Fruit fly (Drosophila melanogaster) whole organism, embryonic: ENCODE data around the gene PCNA2.
A peak's percentile ranks its signal among the peaks of the same experiment; 100 is the strongest.

Source experiments
- Ada2b ChIP-seq: fragments of 200-800 bp; sonication (Bioruptor generic); IDR thresholded peaks from 2 replicates; pipeline ENCODE4 v1.3.6; 2022; ENCODE audit warnings: missing biosample characterization, missing genetic modification characterization
- Atf3 ChIP-seq: fragments of 200-800 bp; sonication (Bioruptor generic); optimal IDR thresholded peaks from 3 replicates; lab custom pipeline; 2016; ENCODE audit warnings: missing biosample characterization, missing genetic modification characterization
- CG10543 ChIP-seq: fragments of 200-800 bp; sonication (Bioruptor generic); optimal IDR thresholded peaks from 3 replicates; lab custom pipeline; 2017; ENCODE audit warnings: missing biosample characterization, mild to moderate bottlenecking, missing genetic modification characterization, moderate library complexity
- CG13123 ChIP-seq: fragments of 200-800 bp; sonication (Bioruptor generic); optimal IDR thresholded peaks from 2 replicates; lab custom pipeline; 2016; ENCODE audit warnings: missing biosample characterization, missing genetic modification characterization
- CG15514 ChIP-seq: fragments of 200-800 bp; sonication (Bioruptor generic); optimal IDR thresholded peaks from 3 replicates; lab custom pipeline; 2017; ENCODE audit warnings: missing biosample characterization, missing genetic modification characterization, mild to moderate bottlenecking, moderate library complexity, missing genetic modification reagents
- CG16813 ChIP-seq: fragments of 200-800 bp; sonication (Bioruptor generic); IDR thresholded peaks from 3 replicates; pipeline ENCODE4 v1.3.6; 2022; ENCODE audit warnings: missing biosample characterization, missing genetic modification characterization; ENCODE audit not compliant: partially characterized antibody
- CG16815 ChIP-seq: fragments of 200-800 bp; sonication (Bioruptor generic); optimal IDR thresholded peaks from 3 replicates; lab custom pipeline; 2017; ENCODE audit warnings: missing biosample characterization, mild to moderate bottlenecking, missing genetic modification characterization
- CG16863 ChIP-seq: fragments of 200-800 bp; sonication (Bioruptor generic); optimal IDR thresholded peaks from 3 replicates; lab custom pipeline; 2016; ENCODE audit warnings: missing biosample characterization, missing genetic modification characterization
- CG17328 ChIP-seq: fragments of 200-800 bp; sonication (Bioruptor generic); IDR thresholded peaks from 2 replicates; pipeline ENCODE4 v1.3.6; 2022; ENCODE audit warnings: missing biosample characterization, missing genetic modification characterization
- CG17359 ChIP-seq: fragments of 200-800 bp; sonication (Bioruptor generic); optimal IDR thresholded peaks from 3 replicates; lab custom pipeline; 2018; ENCODE audit warnings: missing biosample characterization, mild to moderate bottlenecking, missing genetic modification characterization, moderate library complexity
- CG17612 ChIP-seq: fragments of 200-800 bp; sonication (Bioruptor generic); IDR thresholded peaks from 2 replicates; pipeline ENCODE4 v1.3.6; 2022; ENCODE audit warnings: missing biosample characterization, missing genetic modification characterization
- CG18262 ChIP-seq: fragments of 200-800 bp; optimal IDR thresholded peaks from 3 replicates; lab custom pipeline; 2019; ENCODE audit warnings: missing biosample characterization, mild to moderate bottlenecking, missing genetic modification characterization, moderate library complexity
- CG1832 ChIP-seq: fragments of 200-800 bp; sonication (Bioruptor generic); optimal IDR thresholded peaks from 2 replicates; lab custom pipeline; 2017; ENCODE audit warnings: missing biosample characterization, mild to moderate bottlenecking, missing genetic modification characterization, inconsistent platforms
- CG2202 ChIP-seq: fragments of 200-800 bp; sonication (Bioruptor generic); optimal IDR thresholded peaks from 2 replicates; lab custom pipeline; 2018; ENCODE audit warnings: missing biosample characterization, mild to moderate bottlenecking, missing genetic modification characterization
- CG30403 ChIP-seq: fragments of 200-800 bp; sonication (Bioruptor generic); optimal IDR thresholded peaks from 3 replicates; lab custom pipeline; 2016; ENCODE audit warnings: missing biosample characterization, missing genetic modification characterization
- CG32532 ChIP-seq: fragments of 200-800 bp; sonication (Bioruptor generic); IDR thresholded peaks from 2 replicates; pipeline ENCODE4 v1.3.6; 2022; ENCODE audit warnings: missing biosample characterization, missing genetic modification characterization
- CG34422 ChIP-seq: fragments of 200-800 bp; sonication (Bioruptor generic); IDR thresholded peaks from 3 replicates; pipeline ENCODE4 v1.3.6; 2022; ENCODE audit warnings: missing biosample characterization, missing genetic modification characterization
- CG4730 ChIP-seq: fragments of 200-800 bp; sonication (Bioruptor generic); IDR thresholded peaks from 2 replicates; pipeline ENCODE4 v1.3.6; 2022; ENCODE audit warnings: missing biosample characterization, missing genetic modification characterization
- CG6813 ChIP-seq: fragments of 200-800 bp; sonication (Bioruptor generic); optimal IDR thresholded peaks from 2 replicates; lab custom pipeline; 2017; ENCODE audit warnings: missing biosample characterization, missing genetic modification characterization, mild to moderate bottlenecking, moderate library complexity, missing genetic modification reagents
- CG7928 ChIP-seq: fragments of 200-800 bp; sonication (Bioruptor generic); optimal IDR thresholded peaks from 2 replicates; lab custom pipeline; 2017; ENCODE audit warnings: missing biosample characterization, mild to moderate bottlenecking, missing genetic modification characterization
- CG8290 ChIP-seq, 3 experiments: fragments of 200-800 bp; sonication (Bioruptor generic); optimal IDR thresholded peaks; 2 replicates each; lab custom pipeline; 2016 to 2019; ENCODE audit warnings: missing biosample characterization in 3 of 3, missing genetic modification characterization in 3 of 3, mild to moderate bottlenecking in 2 of 3, moderate library complexity in 1 of 3
- CG9932 ChIP-seq: fragments of 200-800 bp; sonication (Bioruptor generic); IDR thresholded peaks from 2 replicates; pipeline ENCODE4 v1.3.6; 2022; ENCODE audit warnings: missing biosample characterization, missing genetic modification characterization
- Dek ChIP-seq: fragments of 200-800 bp; sonication (Bioruptor generic); optimal IDR thresholded peaks from 3 replicates; lab custom pipeline; 2019; ENCODE audit warnings: missing biosample characterization, mild to moderate bottlenecking, missing genetic modification characterization, moderate library complexity
- Dp ChIP-seq: fragments of 200-800 bp; sonication (Bioruptor generic); optimal IDR thresholded peaks from 2 replicates; lab custom pipeline; 2018; ENCODE audit warnings: missing biosample characterization, mild to moderate bottlenecking, missing genetic modification characterization, moderate library complexity
- ERR ChIP-seq: fragments of 200-800 bp; sonication (Bioruptor generic); optimal IDR thresholded peaks from 2 replicates; lab custom pipeline; 2016; ENCODE audit warnings: missing biosample characterization, missing genetic modification characterization
- Hey ChIP-seq: fragments of 200-800 bp; sonication (Bioruptor generic); optimal IDR thresholded peaks from 3 replicates; lab custom pipeline; 2018; ENCODE audit warnings: missing biosample characterization, mild to moderate bottlenecking, missing genetic modification characterization
- Hr39 ChIP-seq: fragments of >200 bp; optimal IDR thresholded peaks from 2 replicates; lab custom pipeline; 2017
- Jarid2 ChIP-seq: fragments of 200-800 bp; sonication (Bioruptor generic); optimal IDR thresholded peaks from 3 replicates; lab custom pipeline; 2017; ENCODE audit warnings: mild to moderate bottlenecking, missing biosample characterization, missing genetic modification reagents, missing genetic modification characterization
- Lhr ChIP-seq: fragments of 200-800 bp; sonication (Bioruptor generic); optimal IDR thresholded peaks from 3 replicates; lab custom pipeline; 2017; ENCODE audit warnings: mild to moderate bottlenecking, missing biosample characterization, missing genetic modification reagents, missing genetic modification characterization
- Lim3 ChIP-seq: fragments of 200-800 bp; sonication (Bioruptor generic); IDR thresholded peaks from 2 replicates; pipeline ENCODE4 v1.3.6; 2022; ENCODE audit warnings: missing biosample characterization, missing genetic modification characterization
- MTF-1 ChIP-seq: fragments of 200-800 bp; sonication (Bioruptor generic); optimal IDR thresholded peaks from 2 replicates; lab custom pipeline; 2018; ENCODE audit warnings: missing biosample characterization, mild to moderate bottlenecking, missing genetic modification characterization, borderline replicate concordance
- NC2β ChIP-seq: fragments of 200-800 bp; sonication (Bioruptor generic); optimal IDR thresholded peaks from 2 replicates; lab custom pipeline; 2016; ENCODE audit warnings: missing biosample characterization, missing genetic modification characterization
- NFAT ChIP-seq: fragments of 200-800 bp; sonication (Bioruptor generic); IDR thresholded peaks from 2 replicates; pipeline ENCODE4 v1.3.6; 2022; ENCODE audit warnings: missing biosample characterization, missing genetic modification characterization
- NfI ChIP-seq: fragments of 200-800 bp; sonication (Bioruptor generic); optimal IDR thresholded peaks from 3 replicates; lab custom pipeline; 2018; ENCODE audit warnings: missing biosample characterization, mild to moderate bottlenecking, missing genetic modification characterization, moderate library complexity
- Oli ChIP-seq: fragments of 200-800 bp; sonication (Bioruptor generic); optimal IDR thresholded peaks from 2 replicates; lab custom pipeline; 2018; ENCODE audit warnings: missing biosample characterization, mild to moderate bottlenecking, missing genetic modification characterization, moderate library complexity
- Scr ChIP-seq: fragments of 200-800 bp; sonication (Bioruptor generic); IDR thresholded peaks from 2 replicates; pipeline ENCODE4 v1.3.6; 2022; ENCODE audit warnings: missing biosample characterization, missing genetic modification characterization; ENCODE audit not compliant: partially characterized antibody
- Sin3A ChIP-seq: fragments of >200 bp; optimal IDR thresholded peaks from 2 replicates; lab custom pipeline; 2018
- Xbp1 ChIP-seq: fragments of 200-800 bp; sonication (Bioruptor generic); optimal IDR thresholded peaks from 3 replicates; lab custom pipeline; 2016; ENCODE audit warnings: missing biosample characterization, mild to moderate bottlenecking, missing genetic modification characterization
- ac ChIP-seq: fragments of 200-800 bp; sonication (Bioruptor generic); optimal IDR thresholded peaks from 3 replicates; lab custom pipeline; 2017; ENCODE audit warnings: missing biosample characterization, mild to moderate bottlenecking, missing genetic modification characterization
- chn ChIP-seq: fragments of 200-800 bp; sonication (Bioruptor generic); optimal IDR thresholded peaks from 2 replicates; lab custom pipeline; 2016; ENCODE audit warnings: missing biosample characterization, missing genetic modification characterization
- croc ChIP-seq: fragments of 200-800 bp; sonication (Bioruptor generic); conservative IDR thresholded peaks from 3 replicates; pipeline ENCODE4 v1.3.6; 2022; ENCODE audit warnings: missing biosample characterization, missing genetic modification characterization
- fd64A ChIP-seq: fragments of 200-800 bp; sonication (Bioruptor generic); optimal IDR thresholded peaks from 3 replicates; lab custom pipeline; 2018; ENCODE audit warnings: missing biosample characterization, mild to moderate bottlenecking, missing genetic modification characterization
- gt ChIP-seq: fragments of 200-800 bp; sonication (Bioruptor generic); IDR thresholded peaks from 2 replicates; pipeline ENCODE4 v1.3.6; 2022; ENCODE audit warnings: missing biosample characterization, missing genetic modification characterization
- jumu ChIP-seq: fragments of 200-800 bp; sonication (Bioruptor generic); optimal IDR thresholded peaks from 3 replicates; lab custom pipeline; 2016; ENCODE audit warnings: missing biosample characterization, missing genetic modification characterization
- ranshi ChIP-seq: fragments of 200-800 bp; sonication (Bioruptor generic); IDR thresholded peaks from 2 replicates; pipeline ENCODE4 v1.3.6; 2022; ENCODE audit warnings: missing biosample characterization, missing genetic modification characterization
- rib ChIP-seq: fragments of 200-800 bp; sonication (Bioruptor generic); IDR thresholded peaks from 2 replicates; pipeline ENCODE4 v1.3.6; 2022; ENCODE audit warnings: missing biosample characterization, missing genetic modification characterization
- slou ChIP-seq: fragments of 200-800 bp; sonication (Bioruptor generic); optimal IDR thresholded peaks from 3 replicates; lab custom pipeline; 2016; ENCODE audit warnings: missing biosample characterization, missing genetic modification characterization
- sqz ChIP-seq: fragments of 200-800 bp; sonication (Bioruptor generic); optimal IDR thresholded peaks from 3 replicates; lab custom pipeline; 2018; ENCODE audit warnings: missing biosample characterization, mild to moderate bottlenecking, missing genetic modification characterization
- ssp ChIP-seq: fragments of 200-800 bp; sonication (Bioruptor generic); IDR thresholded peaks from 2 replicates; pipeline ENCODE4 v1.3.6; 2022; ENCODE audit warnings: missing biosample characterization, missing genetic modification characterization

The PCNA2 gene

DNA sequence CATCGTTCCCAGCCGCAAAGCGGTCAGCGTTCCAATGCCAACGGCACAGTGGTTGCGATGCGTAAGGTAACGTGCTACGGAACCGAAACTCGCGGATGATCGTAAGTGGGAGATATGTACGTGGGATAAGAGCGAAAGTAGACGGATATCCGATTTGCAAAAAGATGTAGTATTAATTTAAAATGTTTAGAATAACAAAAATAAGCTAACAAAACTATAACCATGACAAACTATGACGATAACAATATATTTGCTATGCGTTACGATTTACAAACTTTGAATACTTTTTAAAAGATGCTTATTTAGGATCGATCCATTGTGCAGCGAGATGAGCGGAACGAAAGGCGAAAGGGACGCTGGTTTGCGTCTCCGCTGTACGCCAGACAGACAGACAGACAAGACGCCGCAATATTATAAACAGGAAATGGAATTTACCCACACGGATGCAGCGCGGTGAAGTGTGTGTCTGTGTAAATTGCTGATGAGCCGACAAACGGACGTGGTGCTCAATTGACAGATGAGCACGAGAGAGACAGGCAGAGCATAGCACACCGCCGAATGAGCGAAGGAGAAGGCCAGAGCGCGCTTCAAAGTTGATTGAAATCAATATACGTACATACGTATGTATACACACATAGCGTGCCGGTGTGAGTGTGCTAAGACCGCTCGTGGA lies 8.0 kb downstream of the PCNA2 start:
- TF ChIP-seq CG8290 (GFP tag; optimal IDR thresholded peaks at IDR 0.05; lab: Kevin White, UChicago) (peak; percentile 91), CG8290 (tag; optimal IDR thresholded peaks at IDR 0.05; lab: Kevin White, UChicago) (peak; percentile 89 to 94), ssp (GFP tag; lab: Robert Waterston, UW) (peak; percentile 85), CG16813 (GFP tag; lab: Robert Waterston, UW) (no peak), ERR (GFP tag; lab: Kevin White, UChicago) (peak; percentile 92), CG10543 (peak; percentile 93), Scr (GFP tag; lab: Robert Waterston, UW) (no peak), Hey (tag; lab: Kevin White, UChicago) (peak; percentile 63), Hr39 (lab: Kevin White, UChicago) (no peak), Dek (tag; lab: Kevin White, UChicago) (peak; percentile 95), CG2202 (tag; lab: Kevin White, UChicago) (peak; percentile 87), CG18262 (tag; lab: Kevin White, UChicago) (peak; percentile 97), CG7928 (GFP tag; lab: Kevin White, UChicago) (peak; percentile 74), Oli (tag; lab: Kevin White, UChicago) (peak; percentile 98), CG17359 (tag; lab: Kevin White, UChicago) (peak; percentile 93), CG34422 (GFP tag; lab: Robert Waterston, UW) (peak; percentile 91), CG16815 (peak; percentile 97), Lhr (peak; percentile 88), CG15514 (peak; percentile 90), Xbp1 (GFP tag; lab: Kevin White, UChicago) (peak; percentile 97), jumu (peak; percentile 97), chn (GFP tag; lab: Kevin White, UChicago) (peak; percentile 98), CG4730 (GFP tag; lab: Robert Waterston, UW) (peak; percentile 93), NC2β (peak; percentile 94), Lim3 (GFP tag; lab: Robert Waterston, UW) (peak; percentile 74; the same call in 1 of the 2 replicates), ac (GFP tag; lab: Kevin White, UChicago) (no peak), MTF-1 (GFP tag; lab: Kevin White, UChicago) (peak; percentile 35), CG32532 (GFP tag; lab: Robert Waterston, UW) (peak; percentile 94), CG9932 (GFP tag; lab: Robert Waterston, UW) (peak; percentile 95), Sin3A (no peak), Ada2b (GFP tag; lab: Robert Waterston, UW) (peak; percentile 92), CG17612 (GFP tag; lab: Robert Waterston, UW) (peak; percentile 90), slou (GFP tag; lab: Kevin White, UChicago) (peak; percentile 96), ranshi (peak; percentile 88), sqz (GFP tag; lab: Kevin White, UChicago) (peak; percentile 86), NFAT (peak; percentile 91), Dp (no peak), CG30403 (GFP tag; lab: Kevin White, UChicago) (peak; percentile 99), NfI (GFP tag; lab: Kevin White, UChicago) (peak; percentile 97), rib (GFP tag; lab: Robert Waterston, UW) (no peak; the same call in 1 of the 2 replicates), CG6813 (peak; percentile 86), croc (GFP tag; lab: Robert Waterston, UW) (peak; percentile 92), CG13123 (GFP tag; lab: Kevin White, UChicago) (peak; percentile 93), Jarid2 (GFP tag; lab: Kevin White, UChicago) (peak; percentile 81), gt (peak; percentile 56; the same call in 1 of the 2 replicates), CG17328 (GFP tag; lab: Robert Waterston, UW) (peak; percentile 85), CG1832 (GFP tag; lab: Kevin White, UChicago) (peak; percentile 77), Atf3 (peak; percentile 95), fd64A (GFP tag; lab: Kevin White, UChicago) (peak; percentile 81), CG16863 (GFP tag; lab: Kevin White, UChicago) (peak; percentile 95)
